Worm (Caenorhabditis elegans): Measurements from ENCODE around the gene col-99.

- TF ChIP-seq skn-1 (tag; optimal IDR thresholded peaks at IDR 0.05) (no peak), fos-1 (tag; optimal IDR thresholded peaks at IDR 0.05) (no peak), lin-39 (tag; optimal IDR thresholded peaks at IDR 0.05) (no peak)
Measured at ce11 chrIV:141022-141421, 6.7 kb downstream of the col-99 start.

Measured in whole organism, L2 larva.